Worm (Caenorhabditis elegans) whole organism, late embryonic: ENCODE measurements around the gene K08D12.4.

Experiments
- ceh-30 ChIP-seq: fragments of 150-350 bp; optimal IDR thresholded peaks from 2 replicates; lab custom pipeline; 2014; ENCODE audit warnings: missing biosample characterization, missing genetic modification characterization
- che-1 ChIP-seq: sonication (generic microtip); optimal IDR thresholded peaks from 2 replicates; lab custom pipeline; 2016; ENCODE audit warnings: mild to moderate bottlenecking, missing genetic modification characterization, missing compliant biosample characterization
- fax-1 ChIP-seq: sonication (generic microtip); optimal IDR thresholded peaks from 2 replicates; lab custom pipeline; 2016; ENCODE audit warnings: missing genotype, missing genetic modification characterization, missing compliant biosample characterization
- nhr-11 ChIP-seq: fragments of 150-350 bp; optimal IDR thresholded peaks from 2 replicates; lab custom pipeline; 2014; ENCODE audit warnings: missing biosample characterization, missing genetic modification characterization

ce11 chrIV:1713618-1714017, 6.5 kb downstream of the K08D12.4 start:
- TF ChIP-seq nhr-11 (tag; lab: Kevin White, UChicago) (no peak), che-1 (tag; lab: Kevin White, UChicago) (no peak), fax-1 (no peak), ceh-30 (tag; lab: Kevin White, UChicago) (no peak)
